Worm (Caenorhabditis elegans): ENCODE data around the gene C15H11.1.

Gene C15H11.1

DNA sequence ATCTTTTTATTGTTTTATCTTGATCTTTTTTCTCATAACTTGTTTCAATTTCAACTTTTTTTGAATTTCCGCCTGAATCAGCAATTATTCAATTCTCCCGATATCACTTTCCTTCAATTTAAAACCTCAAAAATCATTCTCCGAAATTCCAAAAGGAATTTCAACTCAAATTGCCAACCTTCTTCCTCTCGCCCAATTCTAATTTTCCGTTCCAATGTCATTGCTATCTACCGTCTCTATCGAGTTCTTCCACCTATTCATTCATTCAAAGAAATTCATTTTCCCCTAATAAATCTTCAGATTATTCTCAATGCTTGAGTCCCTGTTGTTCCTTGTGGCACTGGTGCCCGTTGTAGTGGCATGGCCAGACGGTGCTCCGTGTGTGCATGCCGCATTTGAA is 47.2 kb downstream of the C15H11.1 start, which contains the start of gene F23B12.4:
F23B12.4 (plus strand) TSS at position 301 of the 400 bp plus-strand sequence.
- TF ChIP-seq pag-3 (tag; optimal IDR thresholded peaks at IDR 0.05; ENCODE audit: borderline replicate concordance) (no peak), ceh-6 (GFP tag; optimal IDR thresholded peaks at IDR 0.05) (no peak), nfya-1 (tag; optimal IDR thresholded peaks at IDR 0.05) (no peak), dve-1 (tag; optimal IDR thresholded peaks at IDR 0.05) (no peak), unc-3 (GFP tag; conservative IDR thresholded peaks at IDR 0.05) (no peak), unc-3 (tag; optimal IDR thresholded peaks at IDR 0.05) (no peak), ttx-3 (tag; optimal IDR thresholded peaks at IDR 0.05) (no peak), elt-4 (tag; optimal IDR thresholded peaks at IDR 0.05) (no peak), che-1 (tag; optimal IDR thresholded peaks at IDR 0.05) (no peak), ceh-34 (tag; optimal IDR thresholded peaks at IDR 0.05) (no peak), sox-2 (GFP tag; IDR thresholded peaks at IDR 0.05) (no peak), hlh-13 (GFP tag; optimal IDR thresholded peaks at IDR 0.05) (no peak), ets-4 (tag; optimal IDR thresholded peaks at IDR 0.05) (no peak), hlh-6 (tag; optimal IDR thresholded peaks at IDR 0.05) (no peak), C08G9.2 (tag; optimal IDR thresholded peaks at IDR 0.05) (no peak), dmd-4 (tag; optimal IDR thresholded peaks at IDR 0.05; ENCODE audit: borderline replicate concordance) (no peak), pha-4 (tag; optimal IDR thresholded peaks at IDR 0.05) (no peak), ceh-14 (tag; optimal IDR thresholded peaks at IDR 0.05) (no peak)

DNA sequence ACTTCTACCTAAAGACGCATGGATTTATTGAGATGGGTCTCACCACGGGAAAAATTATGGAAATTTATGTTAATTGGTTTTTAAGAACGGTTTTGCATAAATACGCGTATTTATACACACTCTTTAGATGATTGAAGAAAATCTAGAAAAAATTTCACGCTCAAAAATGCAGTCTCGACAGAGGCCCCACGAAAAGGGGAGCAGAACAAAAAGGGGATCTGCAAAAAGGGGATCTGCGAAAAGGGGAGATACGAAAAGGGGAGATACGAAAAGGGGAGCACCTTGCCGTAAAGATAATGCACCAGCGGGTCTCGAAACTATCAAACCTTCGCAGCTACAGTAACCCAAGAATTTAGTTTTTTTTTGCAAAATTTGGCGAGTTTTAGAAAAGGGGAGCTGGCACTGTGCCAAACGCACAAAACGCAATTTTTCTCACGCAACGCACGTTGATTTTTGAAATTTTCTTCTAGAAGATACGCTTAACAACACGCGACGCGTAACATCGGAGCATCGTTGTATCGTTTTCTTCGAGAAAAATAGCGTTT is 49.9 kb downstream of the C15H11.1 start:
- peak; percentile 25 for TF ChIP-seq tbx-7 (tag; optimal IDR thresholded peaks at IDR 0.05)
- TF ChIP-seq lim-6 (tag; optimal IDR thresholded peaks at IDR 0.05) = peak; percentile 50
- peak; percentile 68 for TF ChIP-seq C08G9.2 (tag; optimal IDR thresholded peaks at IDR 0.05)
- TF ChIP-seq dmd-4 (tag; optimal IDR thresholded peaks at IDR 0.05; ENCODE audit: borderline replicate concordance) = peak; percentile 34
- TF ChIP-seq zip-5 (tag; optimal IDR thresholded peaks at IDR 0.05) = peak; percentile 23
- peak; percentile 25 for TF ChIP-seq fax-1 (tag; optimal IDR thresholded peaks at IDR 0.05)
- peak; percentile 72 for TF ChIP-seq tbx-2 (tag; optimal IDR thresholded peaks at IDR 0.05)
- TF ChIP-seq ceh-2 (tag; optimal IDR thresholded peaks at IDR 0.05) = peak; percentile 45
- TF ChIP-seq rnt-1 (tag; optimal IDR thresholded peaks at IDR 0.05) = peak; percentile 14
- TF ChIP-seq ceh-14 (tag; optimal IDR thresholded peaks at IDR 0.05) = peak; percentile 50
- peak; percentile 83 for TF ChIP-seq ceh-31 (tag; optimal IDR thresholded peaks at IDR 0.05)
